Worm (Caenorhabditis elegans): ENCODE measurements around the gene asm-1.
"Not testable (repeated sequence)": the region's sequence is repeated elsewhere in the genome, so short reads cannot be mapped to it uniquely, and the experiment has no call there.

DNA sequence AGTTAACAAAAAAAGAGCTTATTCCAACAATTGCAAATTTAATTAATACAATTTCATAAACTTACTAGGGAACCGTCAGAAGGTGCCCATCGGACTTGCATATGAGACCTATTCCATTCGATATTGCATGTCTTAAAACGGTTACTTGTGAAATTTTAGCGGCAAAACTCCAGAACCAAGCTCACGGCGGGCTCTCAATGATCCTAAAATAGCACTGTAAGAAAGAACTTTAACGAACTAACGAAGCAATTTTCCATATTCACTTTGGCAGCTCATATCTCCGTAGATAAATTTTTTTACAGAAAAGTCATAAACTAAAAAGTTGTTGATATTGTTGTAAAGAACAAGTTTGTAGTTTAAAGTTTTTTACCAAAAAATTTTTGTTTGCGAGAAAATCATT is 2.2 kb upstream of the asm-1 start, which contains the start of gene B0252.3:
- not testable (repeated sequence) for TF ChIP-seq egl-43 (GFP tag; IDR thresholded peaks at IDR 0.05); zfp-3 (GFP tag; conservative IDR thresholded peaks at IDR 0.05); nhr-10 (tag; optimal IDR thresholded peaks at IDR 0.05); nhr-102 (tag; optimal IDR thresholded peaks at IDR 0.05); hif-1 (tag; optimal IDR thresholded peaks at IDR 0.05); set-16 (GFP tag; IDR thresholded peaks at IDR 0.05); dmd-8 (GFP tag; IDR thresholded peaks at IDR 0.05); nhr-6 (tag; optimal IDR thresholded peaks at IDR 0.05)
